Fruit fly (Drosophila melanogaster) whole organism, adult: ENCODE results near the gene CG1812.
"Not testable (repeated sequence)": the region's sequence is repeated elsewhere in the genome, so short reads cannot be mapped to it uniquely, and the experiment has no call there.

Experiments used
- CG11617 ChIP-seq: fragments of 200-800 bp; sonication (Bioruptor generic); optimal IDR thresholded peaks from 2 replicates; lab custom pipeline; 2017; ENCODE audit warnings: mild to moderate bottlenecking, missing biosample characterization, missing genetic modification reagents, missing genetic modification characterization
- CG12768 ChIP-seq: fragments of 200-800 bp; sonication (Bioruptor generic); optimal IDR thresholded peaks from 2 replicates; lab custom pipeline; 2017; ENCODE audit warnings: missing biosample characterization, missing genetic modification characterization, mild to moderate bottlenecking, moderate library complexity, missing genetic modification reagents
- CG14711 ChIP-seq: fragments of 200-800 bp; sonication (Bioruptor generic); optimal IDR thresholded peaks from 2 replicates; lab custom pipeline; 2018; ENCODE audit warnings: missing biosample characterization, mild to moderate bottlenecking, missing genetic modification characterization, moderate library complexity
- CG1620 ChIP-seq: fragments of 200-800 bp; sonication (Bioruptor generic); optimal IDR thresholded peaks from 2 replicates; lab custom pipeline; 2016; ENCODE audit warnings: missing biosample characterization, missing genetic modification characterization
- CG33017 ChIP-seq: fragments of 200-800 bp; sonication (Bioruptor generic); optimal IDR thresholded peaks from 2 replicates; lab custom pipeline; 2018; ENCODE audit warnings: missing biosample characterization, mild to moderate bottlenecking, missing genetic modification characterization, moderate library complexity
- CG5204 ChIP-seq: fragments of 200-800 bp; sonication (Bioruptor generic); optimal IDR thresholded peaks from 2 replicates; lab custom pipeline; 2016; ENCODE audit warnings: missing biosample characterization, missing genetic modification characterization
- CG7045 ChIP-seq: fragments of 200-800 bp; sonication (Bioruptor generic); optimal IDR thresholded peaks from 2 replicates; lab custom pipeline; 2017; ENCODE audit warnings: missing biosample characterization, mild to moderate bottlenecking, missing genetic modification characterization
- CG7101 ChIP-seq: fragments of 200-800 bp; sonication (Bioruptor generic); optimal IDR thresholded peaks from 2 replicates; lab custom pipeline; 2018; ENCODE audit warnings: missing biosample characterization, mild to moderate bottlenecking, missing genetic modification characterization, moderate library complexity
- Clk ChIP-seq: fragments of 200-800 bp; sonication (Bioruptor generic); optimal IDR thresholded peaks from 2 replicates; lab custom pipeline; 2017; ENCODE audit warnings: missing biosample characterization, missing genetic modification characterization
- Crg-1 ChIP-seq: fragments of 200-800 bp; sonication (Bioruptor generic); optimal IDR thresholded peaks from 2 replicates; lab custom pipeline; 2016; ENCODE audit warnings: missing biosample characterization, missing genetic modification characterization
- Hr96 ChIP-seq: fragments of 200-800 bp; sonication (Bioruptor generic); optimal IDR thresholded peaks from 2 replicates; lab custom pipeline; 2016; ENCODE audit warnings: missing biosample characterization, missing genetic modification characterization
- Mnt ChIP-seq: fragments of 200-800 bp; sonication (Bioruptor generic); optimal IDR thresholded peaks from 2 replicates; lab custom pipeline; 2016; ENCODE audit warnings: missing biosample characterization, mild to moderate bottlenecking, missing genetic modification characterization
- bab1 ChIP-seq: fragments of 200-800 bp; sonication (Bioruptor generic); optimal IDR thresholded peaks from 3 replicates; lab custom pipeline; 2019; ENCODE audit warnings: missing biosample characterization, mild to moderate bottlenecking, missing genetic modification characterization, moderate library complexity
- cic ChIP-seq: fragments of 200-800 bp; sonication (Bioruptor generic); optimal IDR thresholded peaks from 2 replicates; lab custom pipeline; 2017; ENCODE audit warnings: missing biosample characterization, mild to moderate bottlenecking, missing genetic modification characterization, moderate library complexity
- cnc ChIP-seq, 2 experiments: fragments of >200 bp; optimal IDR thresholded peaks; 2 replicates each; lab custom pipeline; 2017
- kay ChIP-seq: fragments of 200-800 bp; sonication (Bioruptor generic); peaks from one replicate; lab custom pipeline; 2016; ENCODE audit warnings: missing biosample characterization, missing genetic modification characterization, borderline replicate concordance
- ovo ChIP-seq: fragments of 200-800 bp; sonication (Bioruptor generic); optimal IDR thresholded peaks from 2 replicates; lab custom pipeline; 2016; ENCODE audit warnings: missing biosample characterization, missing genetic modification characterization
- pad ChIP-seq: fragments of 200-800 bp; sonication (Bioruptor generic); optimal IDR thresholded peaks from 3 replicates; lab custom pipeline; 2017; ENCODE audit warnings: missing biosample characterization, missing genetic modification characterization, mild to moderate bottlenecking, moderate library complexity, missing genetic modification reagents
- tj ChIP-seq: fragments of 200-800 bp; sonication (Bioruptor generic); optimal IDR thresholded peaks from 3 replicates; lab custom pipeline; 2017; ENCODE audit warnings: missing biosample characterization, mild to moderate bottlenecking, missing genetic modification characterization, moderate library complexity
- toe ChIP-seq: fragments of 200-800 bp; sonication (Bioruptor generic); optimal IDR thresholded peaks from 2 replicates; lab custom pipeline; 2016; ENCODE audit warnings: missing biosample characterization, missing genetic modification characterization

CG1812 gene

dm6 chrX:20524754-20525236, 13.5 kb downstream of the CG1812 start, which contains the start of gene Tak1:
TSS of gene Tak1 (minus strand) at chrX:20524928.
- TF ChIP-seq CG5204 (GFP tag; lab: Kevin White, UChicago) (no peak), Clk (GFP tag; lab: Kevin White, UChicago) (no peak), CG33017 (no peak), CG14711 (tag; lab: Kevin White, UChicago) (no peak), Hr96 (peak; percentile 75), CG7101 (peak; percentile 42), bab1 (GFP tag; lab: Kevin White, UChicago) (peak; percentile 72), cic (GFP tag; lab: Kevin White, UChicago) (no peak), pad (peak; percentile 55), CG7045 (no peak), CG1620 (GFP tag; lab: Kevin White, UChicago) (peak; percentile 72), CG11617 (GFP tag; lab: Kevin White, UChicago) (no peak), CG12768 (GFP tag; lab: Kevin White, UChicago) (no peak), cnc (optimal IDR thresholded peaks at IDR 0.05; lab: Kevin White, UChicago) (no peak), ovo (GFP tag; lab: Kevin White, UChicago) (peak; percentile 45), tj (peak; percentile 3), kay (GFP tag; lab: Kevin White, UChicago) (no peak), Mnt (GFP tag; lab: Kevin White, UChicago) (peak; percentile 22), toe (GFP tag; lab: Kevin White, UChicago) (peak; percentile 37), Crg-1 (GFP tag; lab: Kevin White, UChicago) (peak; percentile 10)

DNA sequence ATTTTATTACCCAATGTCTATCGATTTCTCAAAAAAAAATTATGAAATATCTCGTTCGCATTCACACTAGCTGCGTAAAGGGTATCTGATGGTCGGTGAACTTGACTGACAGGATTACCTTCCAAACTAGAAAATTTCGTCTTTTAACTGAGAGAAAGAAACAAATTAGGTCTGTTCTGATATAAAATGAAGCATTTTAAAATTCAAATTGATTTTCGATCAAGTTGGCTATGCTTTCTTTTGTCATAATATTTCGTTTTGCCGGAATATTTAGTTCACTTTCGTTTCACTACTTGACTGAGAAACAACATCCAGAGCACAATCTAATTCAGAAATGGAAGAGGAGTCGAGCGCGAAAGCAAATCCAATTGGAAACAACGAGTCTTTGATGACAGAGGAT, 16.0 kb downstream of the CG1812 start, which contains the start of gene CG42579:
Gene CG42579 (plus strand): TSS at position 301 of the 400 bp plus-strand sequence.
- TF ChIP-seq pad; ovo (GFP tag; lab: Kevin White, UChicago); Clk (GFP tag; lab: Kevin White, UChicago): not testable (repeated sequence)

DNA sequence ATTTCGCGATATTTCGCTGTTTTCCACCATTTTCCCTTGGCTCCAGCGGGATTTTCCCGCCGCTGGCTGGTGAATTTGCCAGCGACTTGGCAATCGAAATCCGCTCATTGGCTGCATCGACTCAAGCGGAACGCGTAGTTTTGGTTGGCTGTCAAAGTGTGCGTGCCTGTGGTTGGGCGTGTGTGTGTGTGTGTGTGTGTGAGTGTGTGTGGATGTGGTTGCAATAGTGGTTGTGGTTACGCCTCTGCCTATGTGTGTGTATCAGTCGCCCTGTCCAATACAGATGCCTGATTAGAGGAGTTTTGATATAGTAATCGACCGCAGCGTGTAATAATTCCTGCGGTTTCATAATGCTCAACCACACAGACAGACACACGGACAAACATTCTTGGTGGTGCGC, 24.8 kb downstream of the CG1812 start:
- TF ChIP-seq CG33017 (no peak), Hr96 (no peak), Mnt (GFP tag; lab: Kevin White, UChicago) (no peak), CG5204 (GFP tag; lab: Kevin White, UChicago) (no peak), CG7101 (no peak), cnc (optimal IDR thresholded peaks at IDR 0.05; lab: Kevin White, UChicago) (no peak), bab1 (GFP tag; lab: Kevin White, UChicago) (no peak), toe (GFP tag; lab: Kevin White, UChicago) (no peak), CG1620 (GFP tag; lab: Kevin White, UChicago) (no peak), CG14711 (tag; lab: Kevin White, UChicago) (no peak), Clk (GFP tag; lab: Kevin White, UChicago) (no peak), CG7045 (no peak), Crg-1 (GFP tag; lab: Kevin White, UChicago) (no peak), kay (GFP tag; lab: Kevin White, UChicago) (no peak), ovo (GFP tag; lab: Kevin White, UChicago) (no peak), tj (no peak), CG12768 (GFP tag; lab: Kevin White, UChicago) (no peak), pad (no peak), CG11617 (GFP tag; lab: Kevin White, UChicago) (no peak)

- no peak for TF ChIP-seq cic (GFP tag; lab: Kevin White, UChicago)
- TF ChIP-seq CG12768 (GFP tag; lab: Kevin White, UChicago): no peak
- no peak for TF ChIP-seq CG7101
- TF ChIP-seq cnc (optimal IDR thresholded peaks at IDR 0.05; lab: Kevin White, UChicago): no peak
- TF ChIP-seq Clk (GFP tag; lab: Kevin White, UChicago): no peak
- TF ChIP-seq kay (GFP tag; lab: Kevin White, UChicago): no peak
- TF ChIP-seq CG1620 (GFP tag; lab: Kevin White, UChicago): no peak
- TF ChIP-seq Mnt (GFP tag; lab: Kevin White, UChicago): no peak
- no peak for TF ChIP-seq CG5204 (GFP tag; lab: Kevin White, UChicago)
Observed at dm6 chrX:20538197-20538596, 26.9 kb downstream of the CG1812 start, which contains the start of gene RunxB. TSS of gene RunxB (plus strand) at chrX:20538497.

DNA sequence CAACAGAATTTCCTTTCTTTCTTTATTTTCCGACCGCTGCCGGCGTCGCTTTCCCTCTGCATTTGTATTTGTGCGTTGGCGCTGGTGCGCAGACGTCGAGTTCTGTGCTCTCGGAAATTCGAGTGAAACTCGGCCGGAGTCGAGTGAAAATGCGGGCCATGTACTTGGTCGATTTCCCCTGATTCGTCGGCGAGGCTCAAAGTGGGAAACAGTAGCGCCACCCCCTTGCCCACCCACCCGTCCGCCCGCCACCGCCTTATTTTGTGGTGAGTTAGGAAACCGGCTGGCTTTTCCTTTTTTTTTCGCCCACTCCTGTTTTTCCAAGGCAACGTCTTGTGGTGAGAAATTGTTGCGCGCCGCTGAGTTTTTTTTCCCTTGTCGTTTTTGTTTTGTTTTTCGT, 48.2 kb downstream of the CG1812 start:
- TF ChIP-seq toe (GFP tag; lab: Kevin White, UChicago) (no peak), pad (peak; percentile 35)
